Fruit fly (Drosophila melanogaster) whole organism, embryonic: Measurements from ENCODE around the gene SIDL.

Source experiments
- B-H1 ChIP-seq: fragments of 200-800 bp; sonication (Bioruptor generic); IDR thresholded peaks from 3 replicates; pipeline ENCODE4 v1.3.6; 2022; ENCODE audit warnings: missing biosample characterization, missing genetic modification characterization
- CG1024 ChIP-seq: fragments of 200-800 bp; sonication (Bioruptor generic); IDR thresholded peaks from 2 replicates; pipeline ENCODE4 v1.3.6; 2022; ENCODE audit warnings: missing biosample characterization, missing genetic modification characterization
- CG10565 ChIP-seq: fragments of 200-800 bp; sonication (Bioruptor generic); optimal IDR thresholded peaks from 3 replicates; lab custom pipeline; 2016; ENCODE audit warnings: missing biosample characterization, mild to moderate bottlenecking, missing genetic modification characterization
- CG11247 ChIP-seq: fragments of 200-800 bp; sonication (Bioruptor generic); IDR thresholded peaks from 2 replicates; pipeline ENCODE4 v1.3.6; 2022; ENCODE audit warnings: missing biosample characterization, missing genetic modification characterization
- CG11398 ChIP-seq: fragments of 200-800 bp; sonication (Bioruptor generic); optimal IDR thresholded peaks from 2 replicates; lab custom pipeline; 2016; ENCODE audit warnings: missing biosample characterization, missing genetic modification characterization
- CG1602 ChIP-seq: fragments of 200-800 bp; sonication (Bioruptor generic); optimal IDR thresholded peaks from 3 replicates; lab custom pipeline; 2016; ENCODE audit warnings: missing biosample characterization, missing genetic modification characterization
- CG17829 ChIP-seq: fragments of 200-800 bp; optimal IDR thresholded peaks from 2 replicates; lab custom pipeline; 2019; ENCODE audit warnings: missing biosample characterization, mild to moderate bottlenecking, missing genetic modification characterization, moderate library complexity
- CG1832 ChIP-seq: fragments of 200-800 bp; sonication (Bioruptor generic); optimal IDR thresholded peaks from 2 replicates; lab custom pipeline; 2017; ENCODE audit warnings: missing biosample characterization, mild to moderate bottlenecking, missing genetic modification characterization, inconsistent platforms
- CG34224 ChIP-seq: fragments of 200-800 bp; sonication (Bioruptor generic); IDR thresholded peaks from 3 replicates; pipeline ENCODE4 v1.3.6; 2022; ENCODE audit warnings: missing biosample characterization, missing genetic modification characterization; ENCODE audit not compliant: partially characterized antibody
- CG42726 ChIP-seq: fragments of 200-800 bp; sonication (Bioruptor generic); IDR thresholded peaks from 2 replicates; pipeline ENCODE4 v1.3.6; 2022; ENCODE audit warnings: missing biosample characterization, missing genetic modification characterization; ENCODE audit not compliant: partially characterized antibody
- CG43689 ChIP-seq: fragments of 200-800 bp; sonication (Bioruptor generic); IDR thresholded peaks from 2 replicates; pipeline ENCODE4 v1.3.6; 2022; ENCODE audit warnings: missing biosample characterization, missing genetic modification characterization
- CG6813 ChIP-seq: fragments of 200-800 bp; sonication (Bioruptor generic); optimal IDR thresholded peaks from 2 replicates; lab custom pipeline; 2017; ENCODE audit warnings: missing biosample characterization, missing genetic modification characterization, mild to moderate bottlenecking, moderate library complexity, missing genetic modification reagents
- CG6854 ChIP-seq: fragments of 200-800 bp; sonication (Bioruptor generic); optimal IDR thresholded peaks from 3 replicates; lab custom pipeline; 2017; ENCODE audit warnings: missing biosample characterization, mild to moderate bottlenecking, missing genetic modification characterization
- CG7839 ChIP-seq: fragments of 200-800 bp; sonication (Bioruptor generic); optimal IDR thresholded peaks from 3 replicates; lab custom pipeline; 2018; ENCODE audit warnings: missing biosample characterization, mild to moderate bottlenecking, missing genetic modification characterization, moderate library complexity
- CG8281 ChIP-seq: fragments of 200-800 bp; sonication (Bioruptor generic); optimal IDR thresholded peaks from 2 replicates; lab custom pipeline; 2018; ENCODE audit warnings: missing biosample characterization, mild to moderate bottlenecking, missing genetic modification characterization, moderate library complexity
- CG8290 ChIP-seq, 3 experiments: fragments of 200-800 bp; sonication (Bioruptor generic); optimal IDR thresholded peaks; 2 replicates each; lab custom pipeline; 2016 to 2019; ENCODE audit warnings: missing biosample characterization in 3 of 3, missing genetic modification characterization in 3 of 3, mild to moderate bottlenecking in 2 of 3, moderate library complexity in 1 of 3
- CG9817 ChIP-seq: fragments of 200-800 bp; sonication (Bioruptor generic); optimal IDR thresholded peaks from 2 replicates; lab custom pipeline; 2018; ENCODE audit warnings: missing biosample characterization, mild to moderate bottlenecking, missing genetic modification characterization, moderate library complexity
- CoRest ChIP-seq: fragments of 200-800 bp; sonication (Bioruptor generic); optimal IDR thresholded peaks from 3 replicates; lab custom pipeline; 2018; ENCODE audit warnings: missing biosample characterization, mild to moderate bottlenecking, missing genetic modification characterization, moderate library complexity
- D ChIP-seq, 2 experiments: fragments of 200-800 bp in 1 of 2; fragments of >200 bp in 1 of 2; sonication (Bioruptor generic) in 1 of 2; optimal IDR thresholded peaks; 2 replicates in 1 of 2; 3 replicates in 1 of 2; lab custom pipeline; 2017; ENCODE audit warnings: mild to moderate bottlenecking in 1 of 2, missing biosample characterization in 1 of 2, missing genetic modification characterization in 1 of 2, missing genetic modification reagents in 1 of 2
- Doc2 ChIP-seq: fragments of 200-800 bp; sonication (Bioruptor generic); IDR thresholded peaks from 2 replicates; pipeline ENCODE4 v1.3.6; 2022; ENCODE audit warnings: missing biosample characterization, missing genetic modification characterization
- Doc3 ChIP-seq: fragments of 200-800 bp; sonication (Bioruptor generic); IDR thresholded peaks from 3 replicates; pipeline ENCODE4 v1.3.6; 2022; ENCODE audit warnings: missing biosample characterization, missing genetic modification characterization; ENCODE audit not compliant: partially characterized antibody
- Ets97D ChIP-seq: fragments of 200-800 bp; sonication (Bioruptor generic); optimal IDR thresholded peaks from 3 replicates; lab custom pipeline; 2016; ENCODE audit warnings: missing biosample characterization, missing genetic modification characterization
- Fer1 ChIP-seq: fragments of 200-800 bp; sonication (Bioruptor generic); optimal IDR thresholded peaks from 2 replicates; lab custom pipeline; 2017; ENCODE audit warnings: missing biosample characterization, mild to moderate bottlenecking, missing genetic modification characterization
- Hmx ChIP-seq: fragments of 200-800 bp; sonication (Bioruptor generic); optimal IDR thresholded peaks from 2 replicates; lab custom pipeline; 2016; ENCODE audit warnings: missing biosample characterization, missing genetic modification characterization
- Lim3 ChIP-seq: fragments of 200-800 bp; sonication (Bioruptor generic); IDR thresholded peaks from 2 replicates; pipeline ENCODE4 v1.3.6; 2022; ENCODE audit warnings: missing biosample characterization, missing genetic modification characterization
- Med ChIP-seq: fragments of 200-800 bp; sonication (Bioruptor generic); peaks from one replicate; lab custom pipeline; 2016; ENCODE audit warnings: missing biosample characterization, missing genetic modification characterization, mild to moderate bottlenecking, inconsistent platforms, moderate library complexity
- NFAT ChIP-seq: fragments of 200-800 bp; sonication (Bioruptor generic); IDR thresholded peaks from 2 replicates; pipeline ENCODE4 v1.3.6; 2022; ENCODE audit warnings: missing biosample characterization, missing genetic modification characterization
- Nf-YC ChIP-seq: fragments of 200-800 bp; optimal IDR thresholded peaks from 3 replicates; lab custom pipeline; 2019; ENCODE audit warnings: missing biosample characterization, mild to moderate bottlenecking, missing genetic modification characterization, moderate library complexity
- Oli ChIP-seq: fragments of 200-800 bp; sonication (Bioruptor generic); optimal IDR thresholded peaks from 2 replicates; lab custom pipeline; 2018; ENCODE audit warnings: missing biosample characterization, mild to moderate bottlenecking, missing genetic modification characterization, moderate library complexity
- Poxn ChIP-seq: fragments of 200-800 bp; sonication (Bioruptor generic); IDR thresholded peaks from 2 replicates; pipeline ENCODE4 v1.3.6; 2022; ENCODE audit warnings: missing biosample characterization, missing genetic modification characterization
- Sin3A ChIP-seq: fragments of >200 bp; optimal IDR thresholded peaks from 2 replicates; lab custom pipeline; 2018
- Stat92E ChIP-seq, 3 experiments: fragments of >200 bp in 2 of 3; fragments of 200-800 bp in 1 of 3; sonication (Bioruptor generic) in 1 of 3; optimal IDR thresholded peaks; 2 replicates each; lab custom pipeline; 2017 to 2019; ENCODE audit warnings: missing biosample characterization in 3 of 3, missing genetic modification characterization in 3 of 3, mild to moderate bottlenecking in 1 of 3, moderate library complexity in 1 of 3
- Vsx1 ChIP-seq: fragments of 200-800 bp; sonication (Bioruptor generic); optimal IDR thresholded peaks from 2 replicates; lab custom pipeline; 2017; ENCODE audit warnings: missing biosample characterization, mild to moderate bottlenecking, missing genetic modification characterization, missing genetic modification reagents
- ac ChIP-seq: fragments of 200-800 bp; sonication (Bioruptor generic); optimal IDR thresholded peaks from 3 replicates; lab custom pipeline; 2017; ENCODE audit warnings: missing biosample characterization, mild to moderate bottlenecking, missing genetic modification characterization
- ara ChIP-seq: fragments of 200-800 bp; sonication (Bioruptor generic); IDR thresholded peaks from 2 replicates; pipeline ENCODE4 v1.3.6; 2022; ENCODE audit warnings: missing biosample characterization, missing genetic modification characterization
- ash1 ChIP-seq: fragments of 200-800 bp; sonication (Bioruptor generic); optimal IDR thresholded peaks from 2 replicates; lab custom pipeline; 2018; ENCODE audit warnings: missing biosample characterization, mild to moderate bottlenecking, missing genetic modification characterization
- ci ChIP-seq: fragments of 200-800 bp; sonication (Bioruptor generic); IDR thresholded peaks from 3 replicates; pipeline ENCODE4 v1.3.6; 2022; ENCODE audit warnings: missing biosample characterization, missing genetic modification characterization
- da ChIP-seq: fragments of 200-800 bp; sonication (Bioruptor generic); optimal IDR thresholded peaks from 2 replicates; lab custom pipeline; 2016; ENCODE audit warnings: missing biosample characterization, missing genetic modification characterization
- dm ChIP-seq: fragments of 200-800 bp; sonication (Bioruptor generic); optimal IDR thresholded peaks from 3 replicates; lab custom pipeline; 2016; ENCODE audit warnings: missing biosample characterization, missing genetic modification characterization
- emc ChIP-seq: fragments of 200-800 bp; sonication (Bioruptor generic); optimal IDR thresholded peaks from 2 replicates; lab custom pipeline; 2016; ENCODE audit warnings: missing biosample characterization, missing genetic modification characterization
- gcm2 ChIP-seq: fragments of 200-800 bp; sonication (Bioruptor generic); optimal IDR thresholded peaks from 2 replicates; lab custom pipeline; 2016; ENCODE audit warnings: missing biosample characterization, missing genetic modification characterization
- hth ChIP-seq: fragments of >200 bp; optimal IDR thresholded peaks from 2 replicates; lab custom pipeline; 2017; ENCODE audit warnings: inconsistent platforms
- kni ChIP-seq: fragments of 200-800 bp; sonication (Bioruptor generic); optimal IDR thresholded peaks from 3 replicates; lab custom pipeline; 2017; ENCODE audit warnings: mild to moderate bottlenecking, missing biosample characterization, missing genetic modification reagents, missing genetic modification characterization
- nerfin-2 ChIP-seq: fragments of 200-800 bp; sonication (Bioruptor generic); IDR thresholded peaks from 2 replicates; pipeline ENCODE4 v1.3.6; 2022; ENCODE audit warnings: missing biosample characterization, missing genetic modification characterization; ENCODE audit not compliant: partially characterized antibody
- p53 ChIP-seq: fragments of 200-800 bp; sonication (Bioruptor generic); optimal IDR thresholded peaks from 2 replicates; lab custom pipeline; 2016; ENCODE audit warnings: missing biosample characterization, missing genetic modification characterization
- ranshi ChIP-seq: fragments of 200-800 bp; sonication (Bioruptor generic); IDR thresholded peaks from 2 replicates; pipeline ENCODE4 v1.3.6; 2022; ENCODE audit warnings: missing biosample characterization, missing genetic modification characterization
- sens ChIP-seq: fragments of 200-800 bp; sonication (Bioruptor generic); peaks from one replicate; lab custom pipeline; 2016; ENCODE audit warnings: missing biosample characterization, missing genetic modification characterization
- slp2 ChIP-seq: fragments of 200-800 bp; sonication (Bioruptor generic); optimal IDR thresholded peaks from 2 replicates; lab custom pipeline; 2016; ENCODE audit warnings: missing biosample characterization, missing genetic modification characterization
- z ChIP-seq: fragments of 200-800 bp; sonication (Bioruptor generic); IDR thresholded peaks from 3 replicates; pipeline ENCODE4 v1.3.6; 2022; ENCODE audit warnings: missing biosample characterization, missing genetic modification characterization

SIDL gene

DNA sequence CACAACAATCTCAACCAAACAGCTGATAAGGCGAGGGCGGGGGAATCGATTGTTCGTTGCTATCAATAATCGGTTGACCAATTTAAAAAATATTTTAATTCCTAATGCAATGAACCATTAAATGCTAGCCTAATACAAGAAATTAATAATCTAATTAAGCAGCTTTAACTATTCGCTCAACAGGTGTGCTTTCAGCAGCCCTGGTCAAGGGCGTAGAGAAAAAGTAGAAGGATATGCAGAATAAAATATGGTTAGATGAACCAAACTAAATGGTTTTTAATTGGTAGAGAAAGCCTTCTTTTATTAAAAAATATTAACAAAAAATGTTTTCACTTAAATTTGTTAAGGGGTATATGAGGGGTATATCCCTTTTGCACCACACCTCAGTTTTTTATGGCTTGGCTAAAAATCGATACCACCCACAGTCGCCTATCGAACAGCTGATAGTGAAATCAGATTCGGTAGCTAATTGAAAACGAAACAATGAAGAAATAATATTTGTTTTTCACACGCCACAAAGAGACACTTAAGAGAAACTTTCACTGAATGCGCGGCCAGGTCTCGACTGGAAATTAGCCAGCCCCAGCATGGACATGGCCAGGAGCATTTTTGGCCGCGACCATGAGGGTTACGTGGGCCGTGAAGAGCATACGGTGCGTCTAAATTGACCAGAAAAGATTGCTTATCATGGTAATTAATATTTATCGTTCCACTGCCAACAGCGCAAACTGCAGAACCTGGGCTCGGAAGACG is at the start of gene SIDL, which contains the start of gene CG12241:
TSS of gene SIDL (minus strand) at position 51 of the 753 bp plus-strand sequence.
TSS of gene CG12241 (plus strand) at position 433 of the 753 bp plus-strand sequence.
- TF ChIP-seq CG10565 (peak; percentile 16), Lim3 (GFP tag; lab: Robert Waterston, UW) (no peak), z (GFP tag; lab: Robert Waterston, UW) (no peak), Poxn (GFP tag; lab: Robert Waterston, UW) (no peak; the same call in 1 of the 2 replicates), Vsx1 (GFP tag; lab: Kevin White, UChicago) (peak; percentile 96), CG8290 (GFP tag; optimal IDR thresholded peaks at IDR 0.05; lab: Kevin White, UChicago) (no peak), CG8290 (tag; optimal IDR thresholded peaks at IDR 0.05; lab: Kevin White, UChicago) (no peak), CG9817 (tag; lab: Kevin White, UChicago) (peak; percentile 71), CG6854 (GFP tag; lab: Kevin White, UChicago) (peak; percentile 78), Sin3A (lab: Kevin White, UChicago) (no peak), Hmx (GFP tag; lab: Kevin White, UChicago) (no peak), Oli (tag; lab: Kevin White, UChicago) (peak; percentile 33), nerfin-2 (GFP tag; lab: Robert Waterston, UW) (no peak), Stat92E (GFP tag; optimal IDR thresholded peaks at IDR 0.05; lab: Kevin White, UChicago) (no peak), CG17829 (tag; lab: Kevin White, UChicago) (peak; percentile 86), slp2 (peak; percentile 45), ara (GFP tag; lab: Robert Waterston, UW) (peak; percentile 90), Doc3 (GFP tag; lab: Robert Waterston, UW) (no peak), ash1 (GFP tag; lab: Kevin White, UChicago) (no peak), CG43689 (GFP tag; lab: Robert Waterston, UW) (no peak), NFAT (GFP tag; lab: Robert Waterston, UW) (peak; percentile 92), emc (GFP tag; lab: Kevin White, UChicago) (peak; percentile 48), ranshi (GFP tag; lab: Robert Waterston, UW) (peak; percentile 96), D (optimal IDR thresholded peaks at IDR 0.05; lab: Kevin White, UChicago) (no peak), D (GFP tag; optimal IDR thresholded peaks at IDR 0.05; lab: Kevin White, UChicago) (peak; percentile 72), Doc2 (GFP tag; lab: Robert Waterston, UW) (peak; percentile 75), B-H1 (GFP tag; lab: Robert Waterston, UW) (peak; percentile 93), Fer1 (GFP tag; lab: Kevin White, UChicago) (peak; percentile 79), CG11247 (GFP tag; lab: Robert Waterston, UW) (peak; percentile 92), CG8281 (tag; lab: Kevin White, UChicago) (no peak), Med (GFP tag; lab: Kevin White, UChicago) (peak; percentile 97), Nf-YC (tag; lab: Kevin White, UChicago) (peak; percentile 65), CG7839 (no peak), CG34224 (GFP tag; lab: Robert Waterston, UW) (peak; percentile 21; the same call in 1 of the 3 replicates), gcm2 (GFP tag; lab: Kevin White, UChicago) (no peak), da (GFP tag; lab: Kevin White, UChicago) (no peak), CG1832 (no peak), dm (no peak), CoRest (peak; percentile 67), sens (GFP tag; lab: Kevin White, UChicago) (peak; percentile 98), p53 (GFP tag; lab: Kevin White, UChicago) (no peak), Ets97D (GFP tag; lab: Kevin White, UChicago) (peak; percentile 79), ac (GFP tag; lab: Kevin White, UChicago) (no peak), CG1024 (peak; percentile 87), kni (GFP tag; lab: Kevin White, UChicago) (no peak), CG1602 (peak; percentile 45), CG6813 (GFP tag; lab: Kevin White, UChicago) (no peak), CG42726 (no peak), CG11398 (GFP tag; lab: Kevin White, UChicago) (no peak), hth (lab: Kevin White, UChicago) (no peak), ci (GFP tag; lab: Robert Waterston, UW) (no peak)
